Worm (Caenorhabditis elegans): ENCODE data around the gene atrn-1.

ce11 chrX:14694633-14695177, 16.7 kb upstream of the atrn-1 start:
- TF ChIP-seq him-1 (tag; optimal IDR thresholded peaks at IDR 0.05) (no peak), dao-5 (tag; optimal IDR thresholded peaks at IDR 0.05) (no peak)

Measured in whole organism, L4/young adult.